Worm (Caenorhabditis elegans) whole organism, L4/young adult: Measurements from ENCODE around the gene fbxb-83.

Source experiments
- dao-5 ChIP-seq: sonication (generic microtip); optimal IDR thresholded peaks from 2 replicates; lab custom pipeline; 2016; ENCODE audit warnings: missing genotype, missing genetic modification characterization, moderate library complexity, missing compliant biosample characterization
- him-1 ChIP-seq: sonication (generic microtip); optimal IDR thresholded peaks from 2 replicates; lab custom pipeline; 2016; ENCODE audit warnings: missing genotype, missing genetic modification reagents, missing genetic modification characterization, missing compliant biosample characterization

DNA sequence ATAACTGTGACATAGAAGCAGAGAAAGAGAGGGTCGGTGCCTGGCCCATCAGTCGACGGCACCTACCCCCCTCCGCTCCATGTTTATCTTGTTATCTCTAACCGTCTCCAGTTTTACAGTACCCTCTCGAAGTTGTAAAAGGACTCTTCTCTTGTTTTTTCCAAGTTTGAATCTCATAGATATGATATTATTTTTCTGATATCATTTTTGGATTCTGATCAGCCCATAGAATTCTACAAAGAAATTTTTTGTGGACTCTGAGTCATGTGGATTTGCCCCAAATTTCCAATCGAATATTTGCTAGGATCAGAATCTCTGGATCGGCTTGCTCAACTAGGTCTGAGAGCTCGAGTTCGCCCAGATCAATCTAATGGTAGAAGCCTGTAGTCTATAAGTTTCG lies 30.4 kb downstream of the fbxb-83 start, which contains the start of gene C29F9.6:
- TF ChIP-seq him-1 = no peak
- no peak for TF ChIP-seq dao-5 (tag; lab: Kevin White, UChicago)
